Worm (Caenorhabditis elegans) whole organism, L4 larva: ENCODE measurements around the gene Y56A3A.2.

Experiments
- D1046.2 ChIP-seq: fragments of 200-800 bp; sonication (Bioruptor generic); IDR thresholded peaks from 2 replicates; pipeline ENCODE4 v1.3.6; 2022; ENCODE audit warnings: missing genetic modification characterization, missing compliant biosample characterization
- F44E2.7 ChIP-seq: fragments of 200-800 bp; sonication (Bioruptor generic); IDR thresholded peaks from 2 replicates; pipeline ENCODE4 v2.1.2; 2022; ENCODE audit warnings: missing genetic modification characterization, missing compliant biosample characterization
- Y5F2A.4 ChIP-seq: fragments of 200-800 bp; sonication (Bioruptor generic); optimal IDR thresholded peaks from 2 replicates; lab custom pipeline; 2018; ENCODE audit warnings: mild to moderate bottlenecking, missing genetic modification characterization, missing compliant biosample characterization
- arid-1 ChIP-seq: fragments of 200-800 bp; sonication (Bioruptor generic); conservative IDR thresholded peaks from 2 replicates; pipeline ENCODE4 v1.3.6; 2022; ENCODE audit warnings: missing genetic modification reagents, missing genetic modification characterization, missing compliant biosample characterization
- ceh-32 ChIP-seq: sonication (generic microtip); optimal IDR thresholded peaks from 2 replicates; lab custom pipeline; 2016; ENCODE audit warnings: mild to moderate bottlenecking, missing genetic modification characterization, missing compliant biosample characterization; ENCODE audit not compliant: poor library complexity
- ceh-44 ChIP-seq: fragments of 200-800 bp; sonication (Bioruptor generic); IDR thresholded peaks from 2 replicates; pipeline ENCODE4 v1.3.6; 2022; ENCODE audit warnings: missing genetic modification reagents, missing genetic modification characterization, missing compliant biosample characterization
- ctbp-1 ChIP-seq: fragments of 200-800 bp; sonication (Bioruptor generic); IDR thresholded peaks from 2 replicates; pipeline ENCODE4 v1.3.6; 2022; ENCODE audit warnings: missing genetic modification reagents, missing genetic modification characterization, missing compliant biosample characterization
- daf-16 ChIP-seq, 3 experiments: sonication (generic microtip); optimal IDR thresholded peaks; 2 replicates each; lab custom pipeline; 2016 to 2017; ENCODE audit warnings: missing genetic modification characterization in 3 of 3, missing genetic modification reagents in 3 of 3, mild to moderate bottlenecking in 2 of 3, missing compliant biosample characterization in 2 of 3, missing biosample characterization in 1 of 3, moderate library complexity in 1 of 3
- dmd-6 ChIP-seq: fragments of 200-800 bp; sonication (Bioruptor generic); IDR thresholded peaks from 2 replicates; pipeline ENCODE4 v1.3.6; 2022; ENCODE audit warnings: missing genetic modification reagents, missing genetic modification characterization, missing compliant biosample characterization
- dpl-1 ChIP-seq: fragments of 150-350 bp; optimal IDR thresholded peaks from 2 replicates; lab custom pipeline; 2014; ENCODE audit warnings: missing biosample characterization, missing genetic modification reagents, missing genetic modification characterization
- fkh-10 ChIP-seq: fragments of 150-350 bp; optimal IDR thresholded peaks from 2 replicates; lab custom pipeline; 2014; ENCODE audit warnings: missing biosample characterization, missing genetic modification reagents, missing genetic modification characterization
- gei-8 ChIP-seq: fragments of 200-800 bp; sonication (Bioruptor generic); optimal IDR thresholded peaks from 2 replicates; lab custom pipeline; 2018; ENCODE audit warnings: mild to moderate bottlenecking, missing genetic modification characterization, missing compliant biosample characterization
- hif-1 ChIP-seq, 2 experiments: sonication (generic microtip); optimal IDR thresholded peaks; 2 replicates each; lab custom pipeline; 2016 to 2017; ENCODE audit warnings: missing compliant biosample characterization in 2 of 2, missing genetic modification characterization in 2 of 2, missing genetic modification reagents in 2 of 2, missing genotype in 2 of 2, mild to moderate bottlenecking in 1 of 2
- hlh-11 ChIP-seq: fragments of 200-800 bp; sonication (Bioruptor generic); optimal IDR thresholded peaks from 2 replicates; lab custom pipeline; 2018; ENCODE audit warnings: mild to moderate bottlenecking, missing genetic modification characterization, missing compliant biosample characterization
- hlh-30 ChIP-seq: sonication (generic microtip); optimal IDR thresholded peaks from 2 replicates; lab custom pipeline; 2017; ENCODE audit warnings: antibody characterized with exemption, mild to moderate bottlenecking, missing genetic modification characterization, missing compliant biosample characterization; ENCODE audit not compliant: insufficient read depth
- hmg-1.1 ChIP-seq: fragments of 200-800 bp; sonication (Bioruptor generic); IDR thresholded peaks from 2 replicates; pipeline ENCODE4 v1.3.6; 2022; ENCODE audit warnings: missing genetic modification reagents, missing genetic modification characterization, missing compliant biosample characterization
- lim-7 ChIP-seq: fragments of 200-800 bp; sonication (Bioruptor generic); IDR thresholded peaks from 2 replicates; pipeline ENCODE4 v1.3.6; 2022; ENCODE audit warnings: missing genetic modification characterization, missing compliant biosample characterization
- lin-29 ChIP-seq: fragments of 200-800 bp; sonication (Bioruptor generic); IDR thresholded peaks from 2 replicates; pipeline ENCODE4 v1.3.6; 2022; ENCODE audit warnings: missing genetic modification reagents, missing genetic modification characterization, missing compliant biosample characterization
- lsy-2 ChIP-seq, 2 experiments: fragments of 150-350 bp in 1 of 2; sonication (generic microtip) in 1 of 2; optimal IDR thresholded peaks; 2 replicates each; lab custom pipeline; 2014 to 2017; ENCODE audit warnings: missing biosample characterization in 2 of 2, missing genetic modification characterization in 2 of 2
- madf-5 ChIP-seq, 2 experiments: fragments of 200-800 bp; sonication (Bioruptor generic); IDR thresholded peaks; 2 replicates each; pipeline ENCODE4 v1.3.6; 2022; ENCODE audit warnings: missing compliant biosample characterization in 2 of 2, missing genetic modification characterization in 2 of 2
- mdl-1 ChIP-seq, 2 experiments: fragments of 150-350 bp in 1 of 2; sonication (generic microtip) in 1 of 2; optimal IDR thresholded peaks; 2 replicates each; lab custom pipeline; 2014 to 2017; ENCODE audit warnings: missing biosample characterization in 2 of 2, missing genetic modification characterization in 2 of 2
- mes-2 ChIP-seq: sonication (generic microtip); optimal IDR thresholded peaks from 2 replicates; lab custom pipeline; 2016; ENCODE audit warnings: missing genotype, mild to moderate bottlenecking, missing genetic modification characterization, missing compliant biosample characterization; ENCODE audit not compliant: poor library complexity, severe bottlenecking
- mxl-2 ChIP-seq: fragments of 200-800 bp; sonication (Bioruptor generic); conservative IDR thresholded peaks from 2 replicates; pipeline ENCODE4 v1.3.6; 2022; ENCODE audit warnings: missing genetic modification reagents, missing genetic modification characterization, missing compliant biosample characterization
- mxl-3 ChIP-seq: fragments of 200-800 bp; sonication (Bioruptor generic); optimal IDR thresholded peaks from 2 replicates; lab custom pipeline; 2018; ENCODE audit warnings: mild to moderate bottlenecking, missing genetic modification characterization, missing compliant biosample characterization
- nhr-111 ChIP-seq: fragments of 200-800 bp; sonication (Bioruptor generic); optimal IDR thresholded peaks from 2 replicates; lab custom pipeline; 2018; ENCODE audit warnings: mild to moderate bottlenecking, missing genetic modification characterization, missing compliant biosample characterization
- nhr-25 ChIP-seq: sonication (generic microtip); optimal IDR thresholded peaks from 2 replicates; lab custom pipeline; 2017; ENCODE audit warnings: missing genetic modification characterization, mild to moderate bottlenecking, missing compliant biosample characterization, antibody characterized with exemption, moderate library complexity, borderline replicate concordance; ENCODE audit not compliant: insufficient read depth
- nhr-28 ChIP-seq: fragments of 150-350 bp; optimal IDR thresholded peaks from 2 replicates; lab custom pipeline; 2014; ENCODE audit warnings: missing biosample characterization, missing genetic modification characterization
- nhr-42 ChIP-seq: fragments of 200-800 bp; sonication (Bioruptor generic); IDR thresholded peaks from 2 replicates; pipeline ENCODE4 v1.3.6; 2022; ENCODE audit warnings: missing genetic modification characterization, missing compliant biosample characterization
- php-3 ChIP-seq: fragments of 200-800 bp; sonication (Bioruptor generic); IDR thresholded peaks from 2 replicates; pipeline ENCODE4 v1.3.6; 2022; ENCODE audit warnings: missing genetic modification reagents, missing genetic modification characterization, missing compliant biosample characterization
- rbr-2 ChIP-seq: sonication (generic microtip); optimal IDR thresholded peaks from 2 replicates; lab custom pipeline; 2016; ENCODE audit warnings: missing genotype, missing genetic modification characterization, missing compliant biosample characterization
- set-16 ChIP-seq: fragments of 200-800 bp; sonication (Bioruptor generic); IDR thresholded peaks from 2 replicates; pipeline ENCODE4 v1.3.6; 2022; ENCODE audit warnings: missing genetic modification reagents, missing genetic modification characterization, missing compliant biosample characterization
- snpc-4 ChIP-seq: fragments of 150-350 bp; optimal IDR thresholded peaks from 2 replicates; lab custom pipeline; 2014; ENCODE audit warnings: missing biosample characterization, missing genetic modification characterization
- tag-97 ChIP-seq: fragments of 200-800 bp; sonication (Bioruptor generic); IDR thresholded peaks from 2 replicates; pipeline ENCODE4 v1.3.6; 2022; ENCODE audit warnings: missing genetic modification characterization, missing compliant biosample characterization
- zag-1 ChIP-seq: fragments of 150-350 bp; optimal IDR thresholded peaks from 2 replicates; lab custom pipeline; 2014; ENCODE audit warnings: missing biosample characterization, missing genetic modification characterization
- zip-11 ChIP-seq: fragments of 200-800 bp; sonication (Bioruptor generic); IDR thresholded peaks from 2 replicates; pipeline ENCODE4 v1.3.6; 2022; ENCODE audit warnings: missing genetic modification characterization, missing compliant biosample characterization
- zip-2 ChIP-seq: fragments of 150-350 bp; optimal IDR thresholded peaks from 2 replicates; lab custom pipeline; 2014; ENCODE audit warnings: missing biosample characterization, missing genetic modification characterization
- ztf-11 ChIP-seq: fragments of 150-350 bp; optimal IDR thresholded peaks from 2 replicates; lab custom pipeline; 2014; ENCODE audit warnings: missing biosample characterization, missing genetic modification characterization
- ztf-7 ChIP-seq: fragments of 150-350 bp; optimal IDR thresholded peaks from 2 replicates; lab custom pipeline; 2014; ENCODE audit warnings: missing biosample characterization, missing genetic modification characterization

The Y56A3A.2 gene

ce11 chrIII:11817865-11818264, 44.2 kb downstream of the Y56A3A.2 start:
- TF ChIP-seq snpc-4 (tag; lab: Kevin White, UChicago) (peak; percentile 26), set-16 (GFP tag; lab: Robert Waterston, UW) (0 out of 2 replicates have a peak, but pooled peaks have one; percentile 4), daf-16 (GFP tag; optimal IDR thresholded peaks at IDR 0.05; lab: Kevin White, UChicago) (no peak), daf-16 (tag; optimal IDR thresholded peaks at IDR 0.05; lab: Kevin White, UChicago) (peak; percentile 3), hif-1 (tag; optimal IDR thresholded peaks at IDR 0.05; lab: Kevin White, UChicago) (no peak), mes-2 (no peak), ztf-7 (tag; lab: Kevin White, UChicago) (no peak)

ce11 chrIII:11816523-11817003, 45.5 kb downstream of the Y56A3A.2 start, which contains the start of gene C18D11.1:
C18D11.1 (plus strand) TSS chrIII:11816573.
- TF ChIP-seq lin-29 (GFP tag; lab: Robert Waterston, UW) (no peak), nhr-111 (GFP tag; lab: Kevin White, UChicago) (no peak), zag-1 (tag; lab: Kevin White, UChicago) (no peak), hif-1 (tag; optimal IDR thresholded peaks at IDR 0.05; lab: Kevin White, UChicago) (no peak), Y5F2A.4 (GFP tag; lab: Kevin White, UChicago) (no peak), hmg-1.1 (GFP tag; lab: Robert Waterston, UW) (no peak), rbr-2 (tag; lab: Kevin White, UChicago) (no peak), tag-97 (GFP tag; lab: Robert Waterston, UW) (no peak), ceh-32 (tag; lab: Kevin White, UChicago) (no peak), ctbp-1 (GFP tag; lab: Robert Waterston, UW) (no peak), zip-11 (GFP tag; lab: Robert Waterston, UW) (no peak), dmd-6 (GFP tag; lab: Robert Waterston, UW) (no peak), hlh-30 (no peak), arid-1 (no peak), ztf-11 (tag; lab: Kevin White, UChicago) (no peak), php-3 (GFP tag; lab: Robert Waterston, UW) (no peak), F44E2.7 (GFP tag; lab: Robert Waterston, UW) (no peak)

- TF ChIP-seq gei-8 (no peak), nhr-42 (GFP tag; lab: Robert Waterston, UW) (no peak), ceh-44 (GFP tag; lab: Robert Waterston, UW) (no peak), zip-2 (tag; lab: Kevin White, UChicago) (no peak), daf-16 (GFP tag; optimal IDR thresholded peaks at IDR 0.05; lab: Kevin White, UChicago) (no peak), daf-16 (tag; optimal IDR thresholded peaks at IDR 0.05; lab: Kevin White, UChicago) (no peak), php-3 (GFP tag; lab: Robert Waterston, UW) (no peak), nhr-25 (tag; lab: Kevin White, UChicago) (peak; percentile 78), dpl-1 (GFP tag; lab: Kevin White, UChicago) (no peak), nhr-28 (peak; percentile 17)
Observed at ce11 chrIII:11814653-11815052, 47.4 kb downstream of the Y56A3A.2 start.

ce11 chrIII:11811839-11812238, 50.2 kb downstream of the Y56A3A.2 start:
- no peak for TF ChIP-seq D1046.2
- no peak for TF ChIP-seq lim-7 (GFP tag; lab: Robert Waterston, UW)
- peak in 1 of 2 experiments; percentile 47 for TF ChIP-seq mdl-1 (tag; optimal IDR thresholded peaks at IDR 0.05; lab: Kevin White, UChicago)
- TF ChIP-seq mxl-3 (GFP tag; lab: Kevin White, UChicago) = peak; percentile 95
- no peak for TF ChIP-seq mxl-2 (GFP tag; lab: Robert Waterston, UW)
- TF ChIP-seq tag-97 (GFP tag; lab: Robert Waterston, UW) = no peak
- no peak for TF ChIP-seq php-3 (GFP tag; lab: Robert Waterston, UW)
- no peak for TF ChIP-seq madf-5 (GFP tag; IDR thresholded peaks at IDR 0.05; lab: Robert Waterston, UW)
- TF ChIP-seq fkh-10 (GFP tag; lab: Kevin White, UChicago) = no peak
- TF ChIP-seq lsy-2 (tag; optimal IDR thresholded peaks at IDR 0.05; lab: Kevin White, UChicago) = peak in 1 of 2 experiments; percentile 35
- TF ChIP-seq ceh-32 (tag; lab: Kevin White, UChicago) = no peak
- peak; percentile 19 for TF ChIP-seq nhr-25 (tag; lab: Kevin White, UChicago)
- TF ChIP-seq nhr-28 = peak; percentile 52
- peak; percentile 16 for TF ChIP-seq hlh-30
- TF ChIP-seq dmd-6 (GFP tag; lab: Robert Waterston, UW) = no peak
- peak; percentile 43 for TF ChIP-seq hlh-11
- 0 out of 2 replicates have a peak, but pooled peaks have one; percentile 21 for TF ChIP-seq hmg-1.1 (GFP tag; lab: Robert Waterston, UW)
